Worm (Caenorhabditis elegans): ENCODE results near the gene R08E3.3.
A peak's percentile ranks its signal among the peaks of the same experiment; 100 is the strongest.

The R08E3.3 gene

DNA sequence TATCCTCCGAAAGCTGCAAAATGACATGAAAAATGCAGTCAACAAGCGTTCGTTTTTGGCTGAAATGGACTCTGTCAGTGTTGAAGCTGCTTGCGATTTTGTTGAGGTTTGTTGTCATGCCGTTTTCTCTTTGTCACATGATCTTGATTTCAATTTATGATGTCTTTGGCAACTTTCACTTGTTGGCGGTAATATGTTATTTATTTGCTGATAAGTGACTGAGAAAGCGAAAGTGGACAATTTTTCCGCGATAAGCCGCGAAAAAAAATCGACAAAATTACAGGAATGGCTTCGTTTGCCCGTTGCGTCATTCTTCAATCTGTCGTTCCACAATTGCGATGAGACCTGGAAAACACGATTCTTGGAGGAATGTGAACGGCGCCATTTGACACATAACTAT, 23.1 kb upstream of the R08E3.3 start (continued):
- TF ChIP-seq eor-1 (tag; optimal IDR thresholded peaks at IDR 0.05) (no peak), skn-1 (tag; optimal IDR thresholded peaks at IDR 0.05) (no peak), pha-4 (tag; optimal IDR thresholded peaks at IDR 0.05) (peak; percentile 72), nhr-25 (tag; optimal IDR thresholded peaks at IDR 0.05) (peak; percentile 26), mml-1 (tag; optimal IDR thresholded peaks at IDR 0.05) (no peak), fos-1 (tag; optimal IDR thresholded peaks at IDR 0.05) (no peak), ceh-82 (tag; optimal IDR thresholded peaks at IDR 0.05) (no peak), unc-39 (tag; optimal IDR thresholded peaks at IDR 0.05) (no peak), unc-62 (GFP tag; optimal IDR thresholded peaks at IDR 0.05) (no peak), mdl-1 (tag; optimal IDR thresholded peaks at IDR 0.05) (no peak), nhr-12 (tag; optimal IDR thresholded peaks at IDR 0.05) (no peak), nhr-23 (tag; optimal IDR thresholded peaks at IDR 0.05) (no peak)

DNA sequence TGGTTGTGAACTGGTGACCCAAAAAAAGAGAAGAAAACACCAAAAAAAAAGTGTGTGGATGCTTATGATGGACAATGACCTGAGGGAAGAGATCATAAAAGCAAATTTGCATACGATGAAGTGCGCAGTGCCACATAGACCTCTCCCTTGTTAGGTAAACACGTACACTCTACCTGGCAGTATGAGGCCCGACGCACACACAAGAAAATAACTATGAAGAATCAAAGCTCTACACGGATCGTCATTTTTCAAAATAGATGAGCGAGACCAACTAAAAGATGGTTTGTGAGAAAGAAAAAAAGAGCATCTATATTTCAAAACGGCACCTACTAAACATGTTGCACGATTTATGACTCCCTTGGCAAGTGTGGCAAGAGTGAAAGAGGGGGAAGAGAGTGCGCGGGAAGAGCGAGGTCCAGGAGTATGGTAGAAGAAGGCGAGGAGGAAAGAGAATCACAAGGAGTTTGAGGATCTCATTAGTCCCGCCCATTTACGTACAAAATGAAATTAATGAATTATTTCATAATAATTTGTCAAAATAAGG, 18.2 kb upstream of the R08E3.3 start, which contains the start of gene mig-13:
mig-13 (minus strand) TSS at position 51 of the 544 bp plus-strand sequence.
- TF ChIP-seq egl-5 (tag; optimal IDR thresholded peaks at IDR 0.05), result no peak
- TF ChIP-seq lin-39 (tag; optimal IDR thresholded peaks at IDR 0.05), result peak; percentile 61

DNA sequence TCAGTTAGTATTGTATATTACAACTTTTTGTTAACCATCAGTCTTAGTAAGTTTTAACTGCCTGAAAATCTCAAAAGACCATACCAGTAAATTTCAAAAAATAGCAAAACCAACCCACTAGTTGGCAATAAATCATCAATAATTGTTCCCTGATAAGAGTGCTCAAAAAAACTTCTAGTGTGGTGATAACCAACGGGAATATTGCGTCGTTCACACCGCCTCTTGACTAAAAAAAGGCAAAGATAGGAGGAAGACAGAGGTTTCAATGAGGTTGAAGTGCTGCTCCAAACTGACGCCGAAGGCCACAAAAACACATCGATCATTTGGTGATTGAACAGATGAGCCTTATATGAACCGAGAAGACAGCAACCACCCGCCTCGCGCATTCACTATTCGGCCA, 17.5 kb upstream of the R08E3.3 start:
- TF ChIP-seq elt-2 (tag; optimal IDR thresholded peaks at IDR 0.05) (peak; percentile 26), fkh-2 (tag; optimal IDR thresholded peaks at IDR 0.05) (no peak)

DNA sequence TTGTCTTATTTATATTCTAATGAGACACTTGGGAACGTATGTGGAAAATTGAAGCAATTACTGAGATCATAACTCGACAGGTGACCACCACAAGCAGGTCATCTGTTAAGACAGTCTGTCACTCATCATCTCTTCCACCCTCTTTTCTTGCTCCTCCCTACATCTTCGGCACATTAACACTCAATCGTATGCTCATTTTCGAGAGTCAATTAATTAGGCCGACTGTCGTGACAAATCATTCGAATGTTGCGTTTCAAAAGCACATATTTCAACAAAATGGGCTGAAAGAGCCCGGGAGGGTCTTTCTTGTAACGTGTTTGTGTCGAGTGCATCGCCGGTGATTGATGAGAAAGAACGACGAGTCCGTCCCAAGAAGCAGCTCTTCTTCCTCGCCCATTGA, 16.1 kb upstream of the R08E3.3 start:
- no peak for TF ChIP-seq ama-1 (optimal IDR thresholded peaks at IDR 0.05)
- no peak for TF ChIP-seq skn-1 (tag; optimal IDR thresholded peaks at IDR 0.05)
- TF ChIP-seq ceh-28 (tag; optimal IDR thresholded peaks at IDR 0.05), result no peak
- TF ChIP-seq unc-62 (GFP tag; optimal IDR thresholded peaks at IDR 0.05), result peak; percentile 56
- TF ChIP-seq zag-1 (tag; optimal IDR thresholded peaks at IDR 0.05), result no peak
- TF ChIP-seq lin-39 (tag; optimal IDR thresholded peaks at IDR 0.05), result peak; percentile 95

DNA sequence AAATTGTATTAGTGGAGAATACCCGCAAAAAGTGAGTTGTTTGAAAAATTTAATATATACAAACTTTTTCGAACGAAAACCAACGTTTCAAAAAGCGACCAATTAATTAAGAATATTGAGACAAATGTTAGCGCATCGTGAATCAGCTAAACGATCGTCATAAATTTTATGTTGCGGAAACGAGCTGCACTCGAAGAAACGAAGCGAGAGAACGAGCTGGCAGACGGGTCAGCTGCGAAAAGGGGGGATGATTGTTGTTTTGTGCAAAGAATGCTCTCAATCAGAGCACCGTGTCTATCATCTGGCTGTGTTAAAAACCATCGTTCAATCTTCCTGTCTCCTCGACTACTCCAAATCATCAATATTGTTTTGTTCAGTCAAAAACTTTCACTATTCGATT, 14.5 kb upstream of the R08E3.3 start:
- no peak for TF ChIP-seq sea-2 (GFP tag; optimal IDR thresholded peaks at IDR 0.05)
- no peak for TF ChIP-seq daf-12 (tag; optimal IDR thresholded peaks at IDR 0.05)
- no peak for TF ChIP-seq aly-2 (tag; optimal IDR thresholded peaks at IDR 0.05)
- no peak for TF ChIP-seq nhr-77 (tag; optimal IDR thresholded peaks at IDR 0.05)
- TF ChIP-seq mml-1 (tag; optimal IDR thresholded peaks at IDR 0.05), result no peak
- TF ChIP-seq eor-1 (tag; optimal IDR thresholded peaks at IDR 0.05), result no peak
- TF ChIP-seq lin-39 (tag; optimal IDR thresholded peaks at IDR 0.05), result peak; percentile 53
- TF ChIP-seq egl-5 (tag; optimal IDR thresholded peaks at IDR 0.05), result peak; percentile 90
- TF ChIP-seq ceh-9 (tag; optimal IDR thresholded peaks at IDR 0.05), result no peak

DNA sequence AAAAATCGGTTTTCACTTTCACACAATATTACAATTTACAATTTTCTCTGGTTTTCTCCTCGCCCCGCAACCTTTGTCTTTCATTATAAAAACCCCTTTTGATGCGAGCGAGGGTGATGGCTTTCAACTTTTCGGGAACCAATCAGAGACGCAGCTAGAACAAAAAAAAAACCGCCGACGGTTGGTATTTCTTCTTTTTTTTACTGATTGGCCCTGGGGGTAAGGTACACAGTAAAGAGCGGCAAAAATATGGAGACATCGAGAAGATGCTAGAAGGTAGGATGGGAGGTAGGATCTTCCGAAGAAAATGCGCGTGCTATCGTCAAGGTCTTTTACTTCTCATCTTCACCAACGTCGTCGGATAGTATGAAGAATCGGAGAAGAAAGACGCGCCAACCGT, 9.7 kb upstream of the R08E3.3 start:
- TF ChIP-seq unc-39 (tag; optimal IDR thresholded peaks at IDR 0.05) (no peak), elt-3 (tag; optimal IDR thresholded peaks at IDR 0.05) (no peak), mml-1 (tag; optimal IDR thresholded peaks at IDR 0.05) (no peak), daf-12 (tag; optimal IDR thresholded peaks at IDR 0.05) (no peak), jun-1 (tag; optimal IDR thresholded peaks at IDR 0.05) (no peak), ceh-82 (tag; optimal IDR thresholded peaks at IDR 0.05) (no peak), fkh-10 (GFP tag; optimal IDR thresholded peaks at IDR 0.05) (no peak), snpc-4 (tag; optimal IDR thresholded peaks at IDR 0.05) (no peak), ztf-11 (tag; optimal IDR thresholded peaks at IDR 0.05) (no peak), nhr-77 (tag; optimal IDR thresholded peaks at IDR 0.05) (no peak), tbx-2 (tag; optimal IDR thresholded peaks at IDR 0.05) (no peak), lsy-12 (tag; optimal IDR thresholded peaks at IDR 0.05) (no peak), nhr-23 (tag; optimal IDR thresholded peaks at IDR 0.05) (peak; percentile 23), mdl-1 (tag; optimal IDR thresholded peaks at IDR 0.05) (no peak), nfya-1 (tag; optimal IDR thresholded peaks at IDR 0.05; ENCODE audit: insufficient read depth) (peak; percentile 57), nhr-25 (tag; optimal IDR thresholded peaks at IDR 0.05) (no peak), pha-4 (tag; optimal IDR thresholded peaks at IDR 0.05) (no peak)

Measured in whole organism, L3 larva.